Fruit fly (Drosophila melanogaster) whole organism, prepupa: ENCODE data around the gene CG5281.

Experiments used
- CG11294 ChIP-seq: fragments of 200-800 bp; sonication (Bioruptor generic); IDR thresholded peaks from 2 replicates; pipeline ENCODE4 v1.3.6; 2022; ENCODE audit warnings: missing biosample characterization, missing genetic modification characterization
- CG8632 ChIP-seq: fragments of 200-800 bp; sonication (Bioruptor generic); optimal IDR thresholded peaks from 3 replicates; lab custom pipeline; 2016; ENCODE audit warnings: missing biosample characterization, missing genetic modification characterization
- OdsH ChIP-seq: fragments of 200-800 bp; sonication (Bioruptor generic); optimal IDR thresholded peaks from 3 replicates; lab custom pipeline; 2016; ENCODE audit warnings: missing biosample characterization, missing genetic modification characterization
- acj6 ChIP-seq: fragments of 200-800 bp; sonication (Bioruptor generic); optimal IDR thresholded peaks from 3 replicates; lab custom pipeline; 2016; ENCODE audit warnings: missing biosample characterization, missing genetic modification characterization

DNA sequence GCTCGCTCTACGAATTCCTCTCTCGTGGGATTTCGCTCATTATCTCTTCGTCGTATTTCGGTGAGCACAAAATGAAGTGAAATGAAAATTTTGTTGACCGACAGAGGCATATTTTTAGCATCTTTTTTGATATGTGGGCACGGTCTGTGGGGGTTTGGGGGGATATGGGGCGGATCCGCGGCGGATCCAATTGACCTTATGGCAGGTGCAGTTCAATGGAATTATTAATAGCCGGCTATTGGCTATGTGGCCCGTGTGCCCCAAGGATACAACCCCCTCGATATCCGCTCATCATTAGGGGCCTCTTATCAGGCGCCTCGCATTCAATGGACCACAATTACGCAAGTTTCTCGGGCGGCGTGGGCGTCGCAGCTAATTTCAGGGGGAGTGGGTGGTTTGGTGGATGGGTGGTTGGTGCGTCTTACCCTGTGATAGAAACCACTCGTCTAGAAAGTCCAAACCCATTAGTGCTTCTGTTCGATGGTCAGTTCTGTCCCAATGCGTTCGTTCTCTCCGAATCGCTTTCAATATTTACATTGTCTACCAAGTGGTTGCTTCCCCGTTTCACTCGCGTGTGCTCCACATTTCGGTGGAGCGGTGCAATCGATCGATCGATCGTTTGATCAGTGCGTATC lies 15.7 kb downstream of the CG5281 start, which contains the start of gene sals:
- TF ChIP-seq OdsH (GFP tag; lab: Kevin White, UChicago) (no peak), CG8632 (no peak), CG11294 (no peak), acj6 (GFP tag; lab: Kevin White, UChicago) (no peak)
